Fruit fly (Drosophila melanogaster) whole organism, embryonic: Measurements from ENCODE around the gene CG13369.

Source experiments
- CG1024 ChIP-seq: fragments of 200-800 bp; sonication (Bioruptor generic); IDR thresholded peaks from 2 replicates; pipeline ENCODE4 v1.3.6; 2022; ENCODE audit warnings: missing biosample characterization, missing genetic modification characterization
- CG11456 ChIP-seq: fragments of 200-800 bp; sonication (Bioruptor generic); IDR thresholded peaks from 3 replicates; pipeline ENCODE4 v1.3.6; 2022; ENCODE audit warnings: missing biosample characterization, missing genetic modification characterization
- CG13287 ChIP-seq: fragments of 200-800 bp; sonication (Bioruptor generic); IDR thresholded peaks from 2 replicates; pipeline ENCODE4 v1.3.6; 2022; ENCODE audit warnings: missing biosample characterization, missing genetic modification characterization; ENCODE audit not compliant: partially characterized antibody
- CG13296 ChIP-seq: fragments of 200-800 bp; sonication (Bioruptor generic); optimal IDR thresholded peaks from 3 replicates; lab custom pipeline; 2018; ENCODE audit warnings: missing biosample characterization, mild to moderate bottlenecking, missing genetic modification characterization
- CG13775 ChIP-seq: fragments of 200-800 bp; sonication (Bioruptor generic); optimal IDR thresholded peaks from 3 replicates; lab custom pipeline; 2017; ENCODE audit warnings: missing biosample characterization, mild to moderate bottlenecking, missing genetic modification characterization
- CG14710 ChIP-seq: fragments of 200-800 bp; sonication (Bioruptor generic); optimal IDR thresholded peaks from 3 replicates; lab custom pipeline; 2019; ENCODE audit warnings: missing biosample characterization, mild to moderate bottlenecking, missing genetic modification characterization, moderate library complexity
- CG14860 ChIP-seq: fragments of 200-800 bp; sonication (Bioruptor generic); IDR thresholded peaks from 3 replicates; pipeline ENCODE4 v1.3.6; 2022; ENCODE audit warnings: missing biosample characterization, missing genetic modification characterization; ENCODE audit not compliant: partially characterized antibody
- CG15514 ChIP-seq: fragments of 200-800 bp; sonication (Bioruptor generic); optimal IDR thresholded peaks from 3 replicates; lab custom pipeline; 2017; ENCODE audit warnings: missing biosample characterization, missing genetic modification characterization, mild to moderate bottlenecking, moderate library complexity, missing genetic modification reagents
- CG15696 ChIP-seq: fragments of 200-800 bp; sonication (Bioruptor generic); optimal IDR thresholded peaks from 2 replicates; lab custom pipeline; 2019; ENCODE audit warnings: missing biosample characterization, mild to moderate bottlenecking, missing genetic modification characterization, moderate library complexity
- CG1603 ChIP-seq: fragments of 200-800 bp; sonication (Bioruptor generic); optimal IDR thresholded peaks from 2 replicates; lab custom pipeline; 2019; ENCODE audit warnings: missing biosample characterization, mild to moderate bottlenecking, missing genetic modification characterization, moderate library complexity
- CG17568 ChIP-seq: fragments of 200-800 bp; sonication (Bioruptor generic); optimal IDR thresholded peaks from 2 replicates; lab custom pipeline; 2018; ENCODE audit warnings: missing biosample characterization, mild to moderate bottlenecking, missing genetic modification characterization, moderate library complexity
- CG17912 ChIP-seq: fragments of 200-800 bp; sonication (Bioruptor generic); optimal IDR thresholded peaks from 2 replicates; lab custom pipeline; 2018; ENCODE audit warnings: missing biosample characterization, mild to moderate bottlenecking, missing genetic modification characterization
- CG18011 ChIP-seq: fragments of 200-800 bp; sonication (Bioruptor generic); optimal IDR thresholded peaks from 2 replicates; lab custom pipeline; 2017; ENCODE audit warnings: missing biosample characterization, missing genetic modification characterization, mild to moderate bottlenecking, moderate library complexity, missing genotype
- CG18619 ChIP-seq: fragments of 200-800 bp; sonication (Bioruptor generic); optimal IDR thresholded peaks from 3 replicates; lab custom pipeline; 2017; ENCODE audit warnings: missing biosample characterization, mild to moderate bottlenecking, missing genetic modification characterization
- CG3726 ChIP-seq: fragments of 200-800 bp; sonication (Bioruptor generic); IDR thresholded peaks from 3 replicates; pipeline ENCODE4, ENCODE4 v1.3.6; 2022; ENCODE audit warnings: missing biosample characterization, missing genetic modification characterization
- CG5180 ChIP-seq: fragments of 200-800 bp; sonication (Bioruptor generic); optimal IDR thresholded peaks from 3 replicates; lab custom pipeline; 2017; ENCODE audit warnings: missing biosample characterization, missing genetic modification characterization, mild to moderate bottlenecking, moderate library complexity, missing genetic modification reagents
- CG8089 ChIP-seq: fragments of 200-800 bp; sonication (Bioruptor generic); optimal IDR thresholded peaks from 3 replicates; lab custom pipeline; 2016; ENCODE audit warnings: missing biosample characterization, missing genetic modification characterization
- CG9609 ChIP-seq: fragments of 200-800 bp; sonication (Bioruptor generic); optimal IDR thresholded peaks from 3 replicates; lab custom pipeline; 2016; ENCODE audit warnings: missing biosample characterization, missing genetic modification characterization
- CG9817 ChIP-seq: fragments of 200-800 bp; sonication (Bioruptor generic); optimal IDR thresholded peaks from 2 replicates; lab custom pipeline; 2018; ENCODE audit warnings: missing biosample characterization, mild to moderate bottlenecking, missing genetic modification characterization, moderate library complexity
- CHES-1-like ChIP-seq: fragments of 200-800 bp; sonication (Bioruptor generic); optimal IDR thresholded peaks from 2 replicates; lab custom pipeline; 2016; ENCODE audit warnings: missing biosample characterization, missing genetic modification characterization
- D ChIP-seq, 2 experiments: fragments of 200-800 bp in 1 of 2; fragments of >200 bp in 1 of 2; sonication (Bioruptor generic) in 1 of 2; optimal IDR thresholded peaks; 2 replicates in 1 of 2; 3 replicates in 1 of 2; lab custom pipeline; 2017; ENCODE audit warnings: mild to moderate bottlenecking in 1 of 2, missing biosample characterization in 1 of 2, missing genetic modification characterization in 1 of 2, missing genetic modification reagents in 1 of 2
- Dek ChIP-seq: fragments of 200-800 bp; sonication (Bioruptor generic); optimal IDR thresholded peaks from 3 replicates; lab custom pipeline; 2019; ENCODE audit warnings: missing biosample characterization, mild to moderate bottlenecking, missing genetic modification characterization, moderate library complexity
- Dip2 ChIP-seq: fragments of 200-800 bp; sonication (Bioruptor generic); IDR thresholded peaks from 2 replicates; pipeline ENCODE4 v1.3.6; 2022; ENCODE audit warnings: missing biosample characterization, missing genetic modification characterization
- Dp ChIP-seq: fragments of 200-800 bp; sonication (Bioruptor generic); optimal IDR thresholded peaks from 2 replicates; lab custom pipeline; 2018; ENCODE audit warnings: missing biosample characterization, mild to moderate bottlenecking, missing genetic modification characterization, moderate library complexity
- Drgx ChIP-seq: fragments of 200-800 bp; sonication (Bioruptor generic); IDR thresholded peaks from 2 replicates; pipeline ENCODE4 v1.3.6; 2022; ENCODE audit warnings: missing biosample characterization, missing genetic modification characterization
- Ets65A ChIP-seq: fragments of 200-800 bp; sonication (Bioruptor generic); peaks from one replicate; lab custom pipeline; 2016; ENCODE audit warnings: missing biosample characterization, missing genetic modification characterization
- H15 ChIP-seq: fragments of 200-800 bp; sonication (Bioruptor generic); IDR thresholded peaks from 3 replicates; pipeline ENCODE4 v1.3.6; 2022; ENCODE audit warnings: missing biosample characterization, missing genetic modification characterization
- H2.0 ChIP-seq: fragments of 200-800 bp; sonication (Bioruptor generic); IDR thresholded peaks from 2 replicates; pipeline ENCODE4 v1.3.6; 2022; ENCODE audit warnings: missing biosample characterization, missing genetic modification characterization
- Hr78 ChIP-seq, 2 experiments: fragments of 200-800 bp in 1 of 2; fragments of >200 bp in 1 of 2; sonication (Bioruptor generic) in 1 of 2; optimal IDR thresholded peaks; 2 replicates each; lab custom pipeline; 2017 to 2019; ENCODE audit warnings: missing biosample characterization in 2 of 2, missing genetic modification characterization in 2 of 2, mild to moderate bottlenecking in 1 of 2, moderate library complexity in 1 of 2
- NK7.1 ChIP-seq: fragments of 200-800 bp; sonication (Bioruptor generic); optimal IDR thresholded peaks from 3 replicates; lab custom pipeline; 2016; ENCODE audit warnings: missing biosample characterization, missing genetic modification characterization
- Nf-YC ChIP-seq: fragments of 200-800 bp; optimal IDR thresholded peaks from 3 replicates; lab custom pipeline; 2019; ENCODE audit warnings: missing biosample characterization, mild to moderate bottlenecking, missing genetic modification characterization, moderate library complexity
- Oli ChIP-seq: fragments of 200-800 bp; sonication (Bioruptor generic); optimal IDR thresholded peaks from 2 replicates; lab custom pipeline; 2018; ENCODE audit warnings: missing biosample characterization, mild to moderate bottlenecking, missing genetic modification characterization, moderate library complexity
- Side ChIP-seq: fragments of 200-800 bp; sonication (Bioruptor generic); optimal IDR thresholded peaks from 2 replicates; lab custom pipeline; 2016; ENCODE audit warnings: missing biosample characterization, missing genetic modification characterization
- Sry-β ChIP-seq: fragments of 200-800 bp; sonication (Bioruptor generic); optimal IDR thresholded peaks from 2 replicates; lab custom pipeline; 2018; ENCODE audit warnings: missing biosample characterization, mild to moderate bottlenecking, missing genetic modification characterization, moderate library complexity
- ase ChIP-seq: fragments of 200-800 bp; sonication (Bioruptor generic); IDR thresholded peaks from 3 replicates; pipeline ENCODE4 v1.3.6; 2022; ENCODE audit warnings: missing biosample characterization, missing genetic modification characterization
- emc ChIP-seq: fragments of 200-800 bp; sonication (Bioruptor generic); optimal IDR thresholded peaks from 2 replicates; lab custom pipeline; 2016; ENCODE audit warnings: missing biosample characterization, missing genetic modification characterization
- exex ChIP-seq: fragments of 200-800 bp; sonication (Bioruptor generic); optimal IDR thresholded peaks from 4 replicates; lab custom pipeline; 2018; ENCODE audit warnings: missing biosample characterization, mild to moderate bottlenecking, missing genetic modification characterization, moderate library complexity
- fd102C ChIP-seq: fragments of 200-800 bp; sonication (Bioruptor generic); optimal IDR thresholded peaks from 2 replicates; lab custom pipeline; 2018; ENCODE audit warnings: missing biosample characterization, mild to moderate bottlenecking, missing genetic modification characterization, moderate library complexity
- gsb-n ChIP-seq: fragments of 200-800 bp; sonication (Bioruptor generic); optimal IDR thresholded peaks from 3 replicates; lab custom pipeline; 2018; ENCODE audit warnings: missing biosample characterization, mild to moderate bottlenecking, missing genetic modification characterization
- h ChIP-seq: fragments of >200 bp; optimal IDR thresholded peaks from 2 replicates; lab custom pipeline; 2017
- her ChIP-seq: fragments of 200-800 bp; sonication (Bioruptor generic); optimal IDR thresholded peaks from 2 replicates; lab custom pipeline; 2016; ENCODE audit warnings: missing biosample characterization, missing genetic modification characterization
- kah ChIP-seq: fragments of 200-800 bp; sonication (Bioruptor generic); optimal IDR thresholded peaks from 2 replicates; lab custom pipeline; 2018; ENCODE audit warnings: missing biosample characterization, mild to moderate bottlenecking, missing genetic modification characterization
- kni ChIP-seq: fragments of 200-800 bp; sonication (Bioruptor generic); optimal IDR thresholded peaks from 3 replicates; lab custom pipeline; 2017; ENCODE audit warnings: mild to moderate bottlenecking, missing biosample characterization, missing genetic modification reagents, missing genetic modification characterization
- pros ChIP-seq: fragments of 200-800 bp; sonication (Bioruptor generic); optimal IDR thresholded peaks from 3 replicates; lab custom pipeline; 2019; ENCODE audit warnings: missing biosample characterization, mild to moderate bottlenecking, missing genetic modification characterization, moderate library complexity
- ro ChIP-seq: fragments of 200-800 bp; sonication (Bioruptor generic); IDR thresholded peaks from 2 replicates; pipeline ENCODE4 v1.3.6; 2022; ENCODE audit warnings: missing biosample characterization, missing genetic modification characterization
- schlank ChIP-seq: fragments of 200-800 bp; sonication (Bioruptor generic); optimal IDR thresholded peaks from 2 replicates; lab custom pipeline; 2018; ENCODE audit warnings: missing biosample characterization, mild to moderate bottlenecking, missing genetic modification characterization
- unc-4 ChIP-seq: fragments of 200-800 bp; sonication (Bioruptor generic); IDR thresholded peaks from 2 replicates; pipeline ENCODE4 v1.3.6; 2022; ENCODE audit warnings: missing biosample characterization, missing genetic modification characterization; ENCODE audit not compliant: partially characterized antibody
- wdn ChIP-seq: fragments of 200-800 bp; sonication (Bioruptor generic); IDR thresholded peaks from 2 replicates; pipeline ENCODE4 v1.3.6; 2022; ENCODE audit warnings: missing biosample characterization, missing genetic modification characterization
- zen ChIP-seq: fragments of 200-800 bp; sonication (Bioruptor generic); optimal IDR thresholded peaks from 3 replicates; lab custom pipeline; 2018; ENCODE audit warnings: missing biosample characterization, mild to moderate bottlenecking, missing genetic modification characterization, moderate library complexity

Gene CG13369

dm6 chrX:654949-655348 lies 31.7 kb downstream of the CG13369 start (continued):
- TF ChIP-seq fd102C (GFP tag; lab: Kevin White, UChicago) (peak; percentile 45), NK7.1 (GFP tag; lab: Kevin White, UChicago) (peak; percentile 80), schlank (peak; percentile 93), CG5180 (GFP tag; lab: Kevin White, UChicago) (peak; percentile 89), her (peak; percentile 95), emc (GFP tag; lab: Kevin White, UChicago) (peak; percentile 87), Ets65A (peak; percentile 99), Nf-YC (tag; lab: Kevin White, UChicago) (peak; percentile 83), h (lab: Kevin White, UChicago) (no peak), Side (GFP tag; lab: Kevin White, UChicago) (peak; percentile 95), pros (GFP tag; lab: Kevin White, UChicago) (peak; percentile 55), H15 (GFP tag; lab: Robert Waterston, UW) (peak; percentile 96), CG17912 (GFP tag; lab: Kevin White, UChicago) (peak; percentile 91), CG9817 (tag; lab: Kevin White, UChicago) (peak; percentile 95), CG14710 (tag; lab: Kevin White, UChicago) (peak; percentile 93), Drgx (GFP tag; lab: Robert Waterston, UW) (peak; percentile 98), CG13296 (GFP tag; lab: Kevin White, UChicago) (peak; percentile 95), unc-4 (GFP tag; lab: Robert Waterston, UW) (no peak), CG13287 (GFP tag; lab: Robert Waterston, UW) (no peak), CG3726 (GFP tag; lab: Robert Waterston, UW) (peak; percentile 95), CG13775 (GFP tag; lab: Kevin White, UChicago) (peak; percentile 91), Dp (GFP tag; lab: Kevin White, UChicago) (peak; percentile 8), kah (peak; percentile 89), CG9609 (peak; percentile 95), CG18011 (GFP tag; lab: Kevin White, UChicago) (peak; percentile 81), kni (peak; percentile 92), CG17568 (GFP tag; lab: Kevin White, UChicago) (no peak), CHES-1-like (GFP tag; lab: Kevin White, UChicago) (peak; percentile 91), CG18619 (GFP tag; lab: Kevin White, UChicago) (peak; percentile 92), Oli (tag; lab: Kevin White, UChicago) (peak; percentile 94), CG1024 (peak; percentile 91), Dip2 (GFP tag; lab: Robert Waterston, UW) (peak; percentile 55; the same call in 1 of the 2 replicates), wdn (GFP tag; lab: Robert Waterston, UW) (peak; percentile 95), ro (GFP tag; lab: Robert Waterston, UW) (peak; percentile 89), CG15514 (GFP tag; lab: Kevin White, UChicago) (peak; percentile 91), exex (tag; lab: Kevin White, UChicago) (peak; percentile 75), gsb-n (tag; lab: Kevin White, UChicago) (peak; percentile 90), D (optimal IDR thresholded peaks at IDR 0.05; lab: Kevin White, UChicago) (no peak), D (GFP tag; optimal IDR thresholded peaks at IDR 0.05; lab: Kevin White, UChicago) (peak; percentile 94), CG8089 (GFP tag; lab: Kevin White, UChicago) (peak; percentile 93), Hr78 (GFP tag; optimal IDR thresholded peaks at IDR 0.05; lab: Kevin White, UChicago) (peak in 1 of 2 experiments; percentile 76), zen (peak; percentile 86), CG15696 (peak; percentile 87), CG11456 (peak; percentile 97), CG1603 (tag; lab: Kevin White, UChicago) (peak; percentile 97), Sry-β (GFP tag; lab: Kevin White, UChicago) (no peak), CG14860 (GFP tag; lab: Robert Waterston, UW) (no peak), ase (GFP tag; lab: Robert Waterston, UW) (peak; percentile 95), Dek (peak; percentile 94), H2.0 (GFP tag; lab: Robert Waterston, UW) (peak; percentile 96)
